Fruit fly (Drosophila melanogaster) whole organism: ENCODE measurements around the gene ValRS-m.

ENCODE experiments used
- CG8478 ChIP-seq: fragments of >200 bp; optimal IDR thresholded peaks from 2 replicates; lab custom pipeline; 2018; ENCODE audit warnings: inconsistent platforms
- Dll ChIP-seq: fragments of >200 bp; optimal IDR thresholded peaks from 2 replicates; lab custom pipeline; 2017
- EcR ChIP-seq, 2 experiments: fragments of >200 bp; optimal IDR thresholded peaks; 2 replicates each; lab custom pipeline; 2017; ENCODE audit warnings: missing biosample characterization in 2 of 2, missing genetic modification characterization in 2 of 2, missing genetic modification reagents in 2 of 2
- pan ChIP-seq: fragments of >200 bp; optimal IDR thresholded peaks from 2 replicates; lab custom pipeline; 2017
- psq ChIP-seq: fragments of >200 bp; optimal IDR thresholded peaks from 2 replicates; lab custom pipeline; 2017
- usp ChIP-seq: fragments of >200 bp; optimal IDR thresholded peaks from 2 replicates; lab custom pipeline; 2017; ENCODE audit warnings: missing biosample characterization, missing genetic modification characterization, mixed read lengths

dm6 chr3L:8931916-8932315, 32.7 kb downstream of the ValRS-m start:
- no peak for TF ChIP-seq Dll
- no peak for TF ChIP-seq EcR (GFP tag; optimal IDR thresholded peaks at IDR 0.05; lab: Kevin White, UChicago)
- TF ChIP-seq psq (lab: Kevin White, UChicago) = no peak
- no peak for TF ChIP-seq CG8478
- no peak for TF ChIP-seq pan (lab: Kevin White, UChicago)
- no peak for TF ChIP-seq usp (GFP tag; lab: Kevin White, UChicago)
